Worm (Caenorhabditis elegans): ENCODE data around the gene sdz-37.

The sdz-37 gene

ce11 chrII:10502491-10503063 is 37.9 kb downstream of the sdz-37 start, which contains the start of gene myrf-1:
Gene myrf-1 (minus strand): TSS chrII:10502541.
- TF ChIP-seq klf-2 (GFP tag; conservative IDR thresholded peaks at IDR 0.05) (no peak), ztf-29 (GFP tag; IDR thresholded peaks at IDR 0.05) (no peak), tab-1 (GFP tag; IDR thresholded peaks at IDR 0.05) (0 out of 2 replicates have a peak, but pooled peaks have one; percentile 67), ztf-23 (GFP tag; IDR thresholded peaks at IDR 0.05) (peak; percentile 56; the same call in 1 of the 2 replicates), med-1 (GFP tag; optimal IDR thresholded peaks at IDR 0.05; ENCODE audit: insufficient read depth) (no peak), flt-1 (GFP tag; IDR thresholded peaks at IDR 0.05) (0 out of 2 replicates have a peak, but pooled peaks have one; percentile 6), T22C8.4 (GFP tag; IDR thresholded peaks at IDR 0.05) (no peak), ref-1 (GFP tag; conservative IDR thresholded peaks at IDR 0.05) (no peak), cog-1 (tag; optimal IDR thresholded peaks at IDR 0.05) (peak; percentile 72)

DNA sequence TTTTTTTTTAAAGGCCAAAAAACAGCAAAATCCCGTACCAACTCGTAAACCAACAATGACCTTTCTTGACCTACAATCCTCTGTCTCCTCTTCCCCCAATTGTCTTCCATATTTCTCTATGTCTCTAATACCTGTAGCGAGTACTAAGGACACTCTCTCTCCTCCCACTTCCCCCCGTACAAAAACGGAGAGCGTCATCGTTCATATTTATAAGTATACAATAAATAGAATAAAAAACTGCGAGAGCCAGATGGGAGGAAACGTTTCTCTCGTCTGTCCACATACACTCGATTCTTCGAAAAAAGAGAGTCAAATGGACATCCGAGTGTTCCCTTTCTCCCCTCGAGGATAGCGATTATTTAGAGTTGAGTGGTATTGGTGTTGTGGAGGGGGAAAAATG is 40.1 kb downstream of the sdz-37 start:
- no peak for TF ChIP-seq med-1 (GFP tag; optimal IDR thresholded peaks at IDR 0.05; ENCODE audit: insufficient read depth)
- TF ChIP-seq cog-1 (tag; optimal IDR thresholded peaks at IDR 0.05), result no peak
- TF ChIP-seq ztf-23 (GFP tag; IDR thresholded peaks at IDR 0.05), result no peak
- TF ChIP-seq T22C8.4 (GFP tag; IDR thresholded peaks at IDR 0.05), result no peak
- no peak for TF ChIP-seq flt-1 (GFP tag; IDR thresholded peaks at IDR 0.05)
- TF ChIP-seq ztf-29 (GFP tag; IDR thresholded peaks at IDR 0.05), result no peak
- TF ChIP-seq ref-1 (GFP tag; conservative IDR thresholded peaks at IDR 0.05), result no peak
- no peak for TF ChIP-seq tab-1 (GFP tag; IDR thresholded peaks at IDR 0.05)
- no peak for TF ChIP-seq klf-2 (GFP tag; conservative IDR thresholded peaks at IDR 0.05)

DNA sequence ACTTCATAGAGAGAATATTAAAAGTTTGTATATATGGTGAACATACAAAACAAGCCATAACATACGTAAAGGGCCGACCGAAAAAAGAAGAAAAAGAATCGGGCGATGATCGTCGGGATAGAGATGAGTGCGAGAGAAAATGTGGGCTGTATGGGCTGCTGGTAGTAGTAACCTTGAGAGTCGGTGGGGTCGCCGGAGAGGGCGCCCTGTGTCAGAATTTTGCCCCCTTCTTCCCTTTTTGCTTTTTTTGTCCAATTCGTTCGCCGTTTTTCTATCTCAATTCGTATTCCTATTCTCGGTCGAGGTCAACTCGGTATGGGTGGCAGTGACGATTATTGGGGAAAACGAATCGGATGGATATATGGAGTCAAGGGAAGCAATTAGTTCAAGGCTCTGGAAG is 41.3 kb downstream of the sdz-37 start:
- TF ChIP-seq ref-1 (GFP tag; conservative IDR thresholded peaks at IDR 0.05), result no peak
- TF ChIP-seq med-1 (GFP tag; optimal IDR thresholded peaks at IDR 0.05; ENCODE audit: insufficient read depth), result no peak
- TF ChIP-seq ztf-23 (GFP tag; IDR thresholded peaks at IDR 0.05), result no peak

DNA sequence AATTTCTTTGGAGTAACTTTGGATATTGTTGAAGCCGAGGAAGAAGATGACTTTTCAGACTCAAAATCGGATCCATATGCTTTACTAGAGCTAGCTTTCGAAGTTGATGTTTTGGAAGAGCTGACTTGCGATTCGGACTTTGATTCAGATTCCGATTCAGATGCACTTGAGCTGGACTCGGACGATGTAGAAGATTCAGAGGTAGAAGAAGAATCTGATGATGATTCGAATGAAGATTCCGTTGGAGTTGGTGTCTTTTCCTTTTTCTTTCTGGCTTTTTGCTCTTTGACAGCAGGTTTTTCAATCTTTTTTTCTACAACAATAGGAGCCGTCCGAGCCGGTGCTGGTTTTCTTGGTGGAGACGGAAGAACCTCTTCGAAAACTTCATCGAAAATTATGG is 43.2 kb downstream of the sdz-37 start:
- TF ChIP-seq ztf-29 (GFP tag; IDR thresholded peaks at IDR 0.05), result no peak
- TF ChIP-seq T22C8.4 (GFP tag; IDR thresholded peaks at IDR 0.05), result no peak
- TF ChIP-seq med-1 (GFP tag; optimal IDR thresholded peaks at IDR 0.05; ENCODE audit: insufficient read depth), result no peak
- TF ChIP-seq cog-1 (tag; optimal IDR thresholded peaks at IDR 0.05), result no peak
- no peak for TF ChIP-seq ref-1 (GFP tag; conservative IDR thresholded peaks at IDR 0.05)
- TF ChIP-seq flt-1 (GFP tag; IDR thresholded peaks at IDR 0.05), result no peak
- TF ChIP-seq klf-2 (GFP tag; conservative IDR thresholded peaks at IDR 0.05), result no peak
- TF ChIP-seq ztf-23 (GFP tag; IDR thresholded peaks at IDR 0.05), result no peak
- TF ChIP-seq tab-1 (GFP tag; IDR thresholded peaks at IDR 0.05), result no peak

ce11 chrII:10509746-10510145 is 45.1 kb downstream of the sdz-37 start, which contains the start of gene F59B10.2:
Gene F59B10.2 (minus strand): TSS chrII:10509846.
- TF ChIP-seq ztf-29 (GFP tag; IDR thresholded peaks at IDR 0.05) (no peak), med-1 (GFP tag; optimal IDR thresholded peaks at IDR 0.05; ENCODE audit: insufficient read depth) (no peak), cog-1 (tag; optimal IDR thresholded peaks at IDR 0.05) (no peak), tab-1 (GFP tag; IDR thresholded peaks at IDR 0.05) (no peak), ztf-23 (GFP tag; IDR thresholded peaks at IDR 0.05) (no peak), ref-1 (GFP tag; conservative IDR thresholded peaks at IDR 0.05) (no peak), flt-1 (GFP tag; IDR thresholded peaks at IDR 0.05) (no peak), T22C8.4 (GFP tag; IDR thresholded peaks at IDR 0.05) (no peak), klf-2 (GFP tag; conservative IDR thresholded peaks at IDR 0.05) (no peak)

DNA sequence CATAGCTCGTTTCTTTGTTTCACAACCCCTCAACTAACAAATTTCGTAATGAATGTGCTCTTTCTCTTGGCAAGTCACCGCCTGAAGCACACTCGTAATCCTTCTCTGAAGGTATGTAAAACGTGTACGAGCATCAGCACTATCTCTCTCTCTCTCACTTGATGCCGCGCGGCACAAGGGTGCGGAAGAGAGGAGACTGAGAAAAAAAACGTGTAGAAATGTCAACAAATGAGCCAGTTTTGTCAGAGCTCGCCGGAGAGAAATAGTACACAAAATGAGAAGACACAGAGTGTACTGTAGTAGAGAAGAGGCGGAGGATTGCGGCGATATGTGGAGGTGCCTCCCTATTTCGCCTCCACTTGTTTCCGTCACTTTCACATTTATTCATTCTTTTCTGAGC is 45.6 kb downstream of the sdz-37 start, which contains the start of gene F59B10.3:
Gene F59B10.3, plus strand, starts transcription at position 301 of the 400 bp plus-strand sequence.
- TF ChIP-seq tab-1 (GFP tag; IDR thresholded peaks at IDR 0.05) (no peak), ztf-23 (GFP tag; IDR thresholded peaks at IDR 0.05) (no peak), T22C8.4 (GFP tag; IDR thresholded peaks at IDR 0.05) (no peak), cog-1 (tag; optimal IDR thresholded peaks at IDR 0.05) (no peak), ztf-29 (GFP tag; IDR thresholded peaks at IDR 0.05) (no peak), ref-1 (GFP tag; conservative IDR thresholded peaks at IDR 0.05) (no peak), med-1 (GFP tag; optimal IDR thresholded peaks at IDR 0.05; ENCODE audit: insufficient read depth) (no peak), klf-2 (GFP tag; conservative IDR thresholded peaks at IDR 0.05) (no peak), flt-1 (GFP tag; IDR thresholded peaks at IDR 0.05) (no peak)

ce11 chrII:10513377-10513776 is 48.7 kb downstream of the sdz-37 start:
- no peak for TF ChIP-seq tab-1 (GFP tag; IDR thresholded peaks at IDR 0.05)
- TF ChIP-seq klf-2 (GFP tag; conservative IDR thresholded peaks at IDR 0.05), result no peak
- TF ChIP-seq med-1 (GFP tag; optimal IDR thresholded peaks at IDR 0.05; ENCODE audit: insufficient read depth), result no peak
- no peak for TF ChIP-seq ztf-29 (GFP tag; IDR thresholded peaks at IDR 0.05)
- TF ChIP-seq T22C8.4 (GFP tag; IDR thresholded peaks at IDR 0.05), result no peak
- TF ChIP-seq ref-1 (GFP tag; conservative IDR thresholded peaks at IDR 0.05), result no peak
- no peak for TF ChIP-seq flt-1 (GFP tag; IDR thresholded peaks at IDR 0.05)
- TF ChIP-seq ztf-23 (GFP tag; IDR thresholded peaks at IDR 0.05), result no peak
- no peak for TF ChIP-seq cog-1 (tag; optimal IDR thresholded peaks at IDR 0.05)

All from whole organism, midembryonic.